Fruit fly (Drosophila melanogaster) whole organism, embryonic: ENCODE measurements around the gene Src64B.
A peak's percentile ranks its signal among the peaks of the same experiment; 100 is the strongest.

ENCODE experiments used
- Atf3 ChIP-seq: fragments of 200-800 bp; sonication (Bioruptor generic); optimal IDR thresholded peaks from 3 replicates; lab custom pipeline; 2016; ENCODE audit warnings: missing biosample characterization, missing genetic modification characterization
- Blimp-1 ChIP-seq: fragments of 200-800 bp; sonication (Bioruptor generic); optimal IDR thresholded peaks from 3 replicates; lab custom pipeline; 2018; ENCODE audit warnings: missing biosample characterization, missing genetic modification characterization, mild to moderate bottlenecking, moderate library complexity, missing genetic modification reagents
- CG10979 ChIP-seq: fragments of 200-800 bp; sonication (Bioruptor generic); optimal IDR thresholded peaks from 2 replicates; lab custom pipeline; 2018; ENCODE audit warnings: missing biosample characterization, mild to moderate bottlenecking, missing genetic modification characterization, moderate library complexity
- CG12104 ChIP-seq: fragments of 200-800 bp; sonication (Bioruptor generic); optimal IDR thresholded peaks from 3 replicates; lab custom pipeline; 2016; ENCODE audit warnings: missing biosample characterization, missing genetic modification characterization
- CG12942 ChIP-seq: fragments of 200-800 bp; sonication (Bioruptor generic); optimal IDR thresholded peaks from 3 replicates; lab custom pipeline; 2016; ENCODE audit warnings: missing biosample characterization, missing genetic modification characterization
- CG15269 ChIP-seq: fragments of 200-800 bp; sonication (Bioruptor generic); optimal IDR thresholded peaks from 2 replicates; lab custom pipeline; 2018; ENCODE audit warnings: missing biosample characterization, mild to moderate bottlenecking, missing genetic modification characterization, moderate library complexity
- CG15696 ChIP-seq: fragments of 200-800 bp; sonication (Bioruptor generic); optimal IDR thresholded peaks from 2 replicates; lab custom pipeline; 2019; ENCODE audit warnings: missing biosample characterization, mild to moderate bottlenecking, missing genetic modification characterization, moderate library complexity
- CG18599 ChIP-seq: fragments of 200-800 bp; sonication (Bioruptor generic); optimal IDR thresholded peaks from 3 replicates; lab custom pipeline; 2017; ENCODE audit warnings: missing biosample characterization, missing genetic modification characterization, mild to moderate bottlenecking, moderate library complexity, missing genetic modification reagents
- CG18619 ChIP-seq: fragments of 200-800 bp; sonication (Bioruptor generic); optimal IDR thresholded peaks from 3 replicates; lab custom pipeline; 2017; ENCODE audit warnings: missing biosample characterization, mild to moderate bottlenecking, missing genetic modification characterization
- CG30403 ChIP-seq: fragments of 200-800 bp; sonication (Bioruptor generic); optimal IDR thresholded peaks from 3 replicates; lab custom pipeline; 2016; ENCODE audit warnings: missing biosample characterization, missing genetic modification characterization
- CG34422 ChIP-seq: fragments of 200-800 bp; sonication (Bioruptor generic); IDR thresholded peaks from 3 replicates; pipeline ENCODE4 v1.3.6; 2022; ENCODE audit warnings: missing biosample characterization, missing genetic modification characterization
- CG3838 ChIP-seq: fragments of 200-800 bp; sonication (Bioruptor generic); optimal IDR thresholded peaks from 3 replicates; lab custom pipeline; 2016; ENCODE audit warnings: missing biosample characterization, missing genetic modification characterization
- CG3847 ChIP-seq: fragments of 200-800 bp; sonication (Bioruptor generic); IDR thresholded peaks from 2 replicates; pipeline ENCODE4 v1.3.6; 2022; ENCODE audit warnings: missing biosample characterization, missing genetic modification characterization
- CG4730 ChIP-seq: fragments of 200-800 bp; sonication (Bioruptor generic); IDR thresholded peaks from 2 replicates; pipeline ENCODE4 v1.3.6; 2022; ENCODE audit warnings: missing biosample characterization, missing genetic modification characterization
- CG5953 ChIP-seq: fragments of 200-800 bp; sonication (Bioruptor generic); IDR thresholded peaks from 2 replicates; pipeline ENCODE4 v1.3.6; 2022; ENCODE audit warnings: missing biosample characterization, missing genetic modification characterization
- CG7357 ChIP-seq: fragments of 200-800 bp; sonication (Bioruptor generic); IDR thresholded peaks from 3 replicates; pipeline ENCODE4 v1.3.6; 2022; ENCODE audit warnings: missing biosample characterization, missing genetic modification characterization
- CG7745 ChIP-seq: fragments of 200-800 bp; sonication (Bioruptor generic); optimal IDR thresholded peaks from 2 replicates; lab custom pipeline; 2018; ENCODE audit warnings: missing biosample characterization, mild to moderate bottlenecking, missing genetic modification characterization, moderate library complexity
- CG7928 ChIP-seq: fragments of 200-800 bp; sonication (Bioruptor generic); optimal IDR thresholded peaks from 2 replicates; lab custom pipeline; 2017; ENCODE audit warnings: missing biosample characterization, mild to moderate bottlenecking, missing genetic modification characterization
- CG8924 ChIP-seq: fragments of 200-800 bp; optimal IDR thresholded peaks from 3 replicates; lab custom pipeline; 2019; ENCODE audit warnings: missing biosample characterization, mild to moderate bottlenecking, missing genetic modification characterization, moderate library complexity
- CG9727 ChIP-seq: fragments of 200-800 bp; sonication (Bioruptor generic); optimal IDR thresholded peaks from 3 replicates; lab custom pipeline; 2017; ENCODE audit warnings: missing biosample characterization, mild to moderate bottlenecking, missing genetic modification characterization
- CG9797 ChIP-seq: fragments of 200-800 bp; sonication (Bioruptor generic); optimal IDR thresholded peaks from 3 replicates; lab custom pipeline; 2018; ENCODE audit warnings: missing biosample characterization, mild to moderate bottlenecking, missing genetic modification characterization
- Dfd ChIP-seq, 2 experiments: fragments of >200 bp; optimal IDR thresholded peaks; 2 replicates each; lab custom pipeline; 2017; ENCODE audit warnings: missing biosample characterization in 2 of 2, missing genetic modification characterization in 2 of 2
- ERR ChIP-seq: fragments of 200-800 bp; sonication (Bioruptor generic); optimal IDR thresholded peaks from 2 replicates; lab custom pipeline; 2016; ENCODE audit warnings: missing biosample characterization, missing genetic modification characterization
- H15 ChIP-seq: fragments of 200-800 bp; sonication (Bioruptor generic); IDR thresholded peaks from 3 replicates; pipeline ENCODE4 v1.3.6; 2022; ENCODE audit warnings: missing biosample characterization, missing genetic modification characterization
- H2.0 ChIP-seq: fragments of 200-800 bp; sonication (Bioruptor generic); IDR thresholded peaks from 2 replicates; pipeline ENCODE4 v1.3.6; 2022; ENCODE audit warnings: missing biosample characterization, missing genetic modification characterization
- Kr ChIP-seq: fragments of 200-800 bp; sonication (Bioruptor generic); optimal IDR thresholded peaks from 2 replicates; lab custom pipeline; 2017; ENCODE audit warnings: missing biosample characterization, mild to moderate bottlenecking, missing genetic modification characterization
- Mad ChIP-seq: fragments of 200-800 bp; sonication (Bioruptor generic); optimal IDR thresholded peaks from 2 replicates; lab custom pipeline; 2016; ENCODE audit warnings: missing biosample characterization, missing genetic modification characterization
- Mrtf ChIP-seq: fragments of 200-800 bp; sonication (Bioruptor generic); IDR thresholded peaks from 3 replicates; pipeline ENCODE4 v1.3.6; 2022; ENCODE audit warnings: missing biosample characterization, missing genetic modification characterization
- Nf-YC ChIP-seq: fragments of 200-800 bp; optimal IDR thresholded peaks from 3 replicates; lab custom pipeline; 2019; ENCODE audit warnings: missing biosample characterization, mild to moderate bottlenecking, missing genetic modification characterization, moderate library complexity
- Optix ChIP-seq: fragments of 200-800 bp; sonication (Bioruptor generic); IDR thresholded peaks from 3 replicates; pipeline ENCODE4 v1.3.6; 2022; ENCODE audit warnings: missing biosample characterization, missing genetic modification characterization
- Pdp1 ChIP-seq, 2 experiments: fragments of 200-800 bp; sonication (Bioruptor generic); optimal IDR thresholded peaks; 3 replicates each; lab custom pipeline; 2016; ENCODE audit warnings: missing biosample characterization in 2 of 2, missing genetic modification characterization in 2 of 2, mild to moderate bottlenecking in 1 of 2, moderate library complexity in 1 of 2
- Rfx ChIP-seq: fragments of 200-800 bp; sonication (Bioruptor generic); IDR thresholded peaks from 2 replicates; pipeline ENCODE4 v1.3.6; 2022; ENCODE audit warnings: missing biosample characterization, missing genetic modification characterization
- Side ChIP-seq: fragments of 200-800 bp; sonication (Bioruptor generic); optimal IDR thresholded peaks from 2 replicates; lab custom pipeline; 2016; ENCODE audit warnings: missing biosample characterization, missing genetic modification characterization
- br ChIP-seq: fragments of >200 bp; optimal IDR thresholded peaks from 2 replicates; lab custom pipeline; 2017
- hbn ChIP-seq: fragments of 200-800 bp; sonication (Bioruptor generic); IDR thresholded peaks from 2 replicates; pipeline ENCODE4 v1.3.6; 2022; ENCODE audit warnings: missing biosample characterization, missing genetic modification characterization; ENCODE audit not compliant: partially characterized antibody
- odd ChIP-seq: fragments of 200-800 bp; sonication (Bioruptor generic); optimal IDR thresholded peaks from 2 replicates; lab custom pipeline; 2017; ENCODE audit warnings: missing biosample characterization, mild to moderate bottlenecking, missing genetic modification characterization
- otp ChIP-seq: fragments of 200-800 bp; sonication (Bioruptor generic); IDR thresholded peaks from 3 replicates; pipeline ENCODE4, ENCODE4 v1.3.6; 2022; ENCODE audit warnings: missing biosample characterization, missing genetic modification characterization
- pfk ChIP-seq: fragments of 200-800 bp; sonication (Bioruptor generic); optimal IDR thresholded peaks from 2 replicates; lab custom pipeline; 2018; ENCODE audit warnings: missing biosample characterization, mild to moderate bottlenecking, missing genetic modification characterization, moderate library complexity
- psq ChIP-seq: fragments of 200-800 bp; sonication (Bioruptor generic); optimal IDR thresholded peaks from 2 replicates; lab custom pipeline; 2017; ENCODE audit warnings: missing biosample characterization, missing genetic modification characterization
- repo ChIP-seq: fragments of 200-800 bp; sonication (Bioruptor generic); optimal IDR thresholded peaks from 2 replicates; lab custom pipeline; 2016; ENCODE audit warnings: missing biosample characterization, missing genetic modification characterization
- sd ChIP-seq: fragments of 200-800 bp; sonication (Bioruptor generic); optimal IDR thresholded peaks from 3 replicates; lab custom pipeline; 2018; ENCODE audit warnings: missing biosample characterization, mild to moderate bottlenecking, missing genetic modification characterization, moderate library complexity
- sens-2 ChIP-seq: fragments of 200-800 bp; sonication (Bioruptor generic); IDR thresholded peaks from 2 replicates; pipeline ENCODE4 v1.3.6; 2022; ENCODE audit warnings: missing biosample characterization, missing genetic modification characterization
- sima ChIP-seq: fragments of 200-800 bp; sonication (Bioruptor generic); optimal IDR thresholded peaks from 2 replicates; lab custom pipeline; 2016; ENCODE audit warnings: missing biosample characterization, missing genetic modification characterization
- sqz ChIP-seq: fragments of 200-800 bp; sonication (Bioruptor generic); optimal IDR thresholded peaks from 3 replicates; lab custom pipeline; 2018; ENCODE audit warnings: missing biosample characterization, mild to moderate bottlenecking, missing genetic modification characterization
- sr ChIP-seq: fragments of 200-800 bp; sonication (Bioruptor generic); IDR thresholded peaks from 3 replicates; pipeline ENCODE4 v1.3.6; 2022; ENCODE audit warnings: missing biosample characterization, missing genetic modification characterization
- stc ChIP-seq: fragments of 200-800 bp; sonication (Bioruptor generic); IDR thresholded peaks from 2 replicates; pipeline ENCODE4 v1.3.6; 2022; ENCODE audit warnings: missing biosample characterization, missing genetic modification characterization
- stwl ChIP-seq: fragments of 200-800 bp; sonication (Bioruptor generic); optimal IDR thresholded peaks from 3 replicates; lab custom pipeline; 2018; ENCODE audit warnings: missing biosample characterization, mild to moderate bottlenecking, missing genetic modification characterization, moderate library complexity
- tap ChIP-seq: fragments of 200-800 bp; optimal IDR thresholded peaks from 3 replicates; lab custom pipeline; 2019; ENCODE audit warnings: missing biosample characterization, mild to moderate bottlenecking, missing genetic modification characterization, moderate library complexity
- tin ChIP-seq: fragments of 200-800 bp; sonication (Bioruptor generic); optimal IDR thresholded peaks from 3 replicates; lab custom pipeline; 2016; ENCODE audit warnings: missing biosample characterization, missing genetic modification characterization
- tio ChIP-seq: fragments of 200-800 bp; sonication (Bioruptor generic); optimal IDR thresholded peaks from 2 replicates; lab custom pipeline; 2017; ENCODE audit warnings: missing biosample characterization, missing genetic modification characterization, inconsistent platforms
- trh ChIP-seq: fragments of 200-800 bp; sonication (Bioruptor generic); optimal IDR thresholded peaks from 2 replicates; lab custom pipeline; 2016; ENCODE audit warnings: missing biosample characterization, missing genetic modification characterization
- tx ChIP-seq: fragments of 200-800 bp; sonication (Bioruptor generic); optimal IDR thresholded peaks from 2 replicates; lab custom pipeline; 2016; ENCODE audit warnings: missing biosample characterization, missing genetic modification characterization

The Src64B gene

DNA sequence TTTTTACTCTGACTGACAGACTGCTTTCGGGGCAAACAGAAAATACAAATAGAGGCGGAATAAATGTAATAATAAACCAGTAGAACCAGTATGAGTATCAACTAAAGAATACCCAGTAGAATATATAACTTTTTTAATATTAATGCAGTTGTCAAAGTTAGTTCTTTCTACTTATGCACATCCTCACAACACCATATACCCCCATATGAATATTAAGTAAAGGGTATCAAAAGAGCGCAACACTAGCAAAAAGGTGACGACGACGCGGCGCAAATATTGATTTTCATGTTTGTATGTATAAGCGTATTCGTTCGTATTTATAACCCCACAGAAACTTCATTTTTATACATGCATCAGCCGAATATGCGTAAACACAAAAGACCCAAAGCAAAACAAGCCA is 12.9 kb downstream of the Src64B start (continued):
- TF ChIP-seq sr (GFP tag; lab: Robert Waterston, UW): peak; percentile 87
- peak; percentile 92 for TF ChIP-seq H2.0 (GFP tag; lab: Robert Waterston, UW)
- peak; percentile 85 for TF ChIP-seq sqz
- peak; percentile 93 for TF ChIP-seq Mrtf (GFP tag; lab: Robert Waterston, UW)
- peak; percentile 58 for TF ChIP-seq stwl (tag; lab: Kevin White, UChicago)
- TF ChIP-seq stc: peak; percentile 95
- TF ChIP-seq hbn (GFP tag; lab: Robert Waterston, UW): no peak
- no peak for TF ChIP-seq Dfd (GFP tag; optimal IDR thresholded peaks at IDR 0.05; lab: Kevin White, UChicago)
- TF ChIP-seq H15: peak; percentile 94
- TF ChIP-seq CG30403 (GFP tag; lab: Kevin White, UChicago): peak; percentile 92
- peak; percentile 96 for TF ChIP-seq CG8924 (tag; lab: Kevin White, UChicago)
- no peak for TF ChIP-seq br (lab: Kevin White, UChicago)
- peak; percentile 89 for TF ChIP-seq repo
- TF ChIP-seq CG9727 (GFP tag; lab: Kevin White, UChicago): peak; percentile 97
- TF ChIP-seq CG4730: peak; percentile 91
- peak; percentile 79 for TF ChIP-seq psq (GFP tag; lab: Kevin White, UChicago)
- peak; percentile 70 for TF ChIP-seq Nf-YC (tag; lab: Kevin White, UChicago)
- TF ChIP-seq CG18619: peak; percentile 90
- peak; percentile 95 for TF ChIP-seq CG12104 (GFP tag; lab: Kevin White, UChicago)
- TF ChIP-seq tin (GFP tag; lab: Kevin White, UChicago): peak; percentile 93
- TF ChIP-seq sd: peak; percentile 77
- TF ChIP-seq Optix (GFP tag; lab: Robert Waterston, UW): peak; percentile 81
- TF ChIP-seq CG5953 (GFP tag; lab: Robert Waterston, UW): peak; percentile 80; the same call in 1 of the 2 replicates
- peak; percentile 66 for TF ChIP-seq CG7928 (GFP tag; lab: Kevin White, UChicago)
- TF ChIP-seq CG3838 (GFP tag; lab: Kevin White, UChicago): peak; percentile 82
- peak; percentile 76 for TF ChIP-seq sima (GFP tag; lab: Kevin White, UChicago)
- TF ChIP-seq tio (GFP tag; lab: Kevin White, UChicago): peak; percentile 87
- TF ChIP-seq odd (GFP tag; lab: Kevin White, UChicago): peak; percentile 92
- TF ChIP-seq tx (GFP tag; lab: Kevin White, UChicago): peak; percentile 63
- TF ChIP-seq CG7357 (GFP tag; lab: Robert Waterston, UW): peak; percentile 86
- TF ChIP-seq CG15696 (tag; lab: Kevin White, UChicago): peak; percentile 91
- TF ChIP-seq trh (GFP tag; lab: Kevin White, UChicago): peak; percentile 81
- TF ChIP-seq CG12942: peak; percentile 89
- TF ChIP-seq Pdp1 (GFP tag; optimal IDR thresholded peaks at IDR 0.05; lab: Kevin White, UChicago): peak in 1 of 2 experiments; percentile 86
- peak; percentile 31 for TF ChIP-seq pfk (GFP tag; lab: Kevin White, UChicago)
- TF ChIP-seq Atf3 (GFP tag; lab: Kevin White, UChicago): peak; percentile 75
- peak; percentile 96 for TF ChIP-seq tap (tag; lab: Kevin White, UChicago)
- TF ChIP-seq CG34422 (GFP tag; lab: Robert Waterston, UW): peak; percentile 96
- TF ChIP-seq CG10979 (tag; lab: Kevin White, UChicago): peak; percentile 94
- TF ChIP-seq Rfx: peak; percentile 95
- TF ChIP-seq CG9797: peak; percentile 38
- peak; percentile 94 for TF ChIP-seq Blimp-1 (GFP tag; lab: Kevin White, UChicago)
- peak; percentile 89 for TF ChIP-seq Side
- no peak for TF ChIP-seq CG7745 (tag; lab: Kevin White, UChicago)
- TF ChIP-seq otp (GFP tag; lab: Robert Waterston, UW): peak; percentile 90
- peak; percentile 95 for TF ChIP-seq CG15269 (tag; lab: Kevin White, UChicago)
- TF ChIP-seq Mad (GFP tag; lab: Kevin White, UChicago): peak; percentile 91
- peak; percentile 95 for TF ChIP-seq CG18599 (GFP tag; lab: Kevin White, UChicago)
- peak; percentile 79 for TF ChIP-seq sens-2 (GFP tag; lab: Robert Waterston, UW)
- peak; percentile 56 for TF ChIP-seq ERR (GFP tag; lab: Kevin White, UChicago)
- peak; percentile 86 for TF ChIP-seq CG3847 (GFP tag; lab: Robert Waterston, UW)
- peak; percentile 77 for TF ChIP-seq Kr (GFP tag; lab: Kevin White, UChicago)
